Fruit fly (Drosophila melanogaster) whole organism, adult: ENCODE results near the gene ash1.

Source experiments
- CG11617 ChIP-seq: fragments of 200-800 bp; sonication (Bioruptor generic); optimal IDR thresholded peaks from 2 replicates; lab custom pipeline; 2017; ENCODE audit warnings: mild to moderate bottlenecking, missing biosample characterization, missing genetic modification reagents, missing genetic modification characterization
- CG12768 ChIP-seq: fragments of 200-800 bp; sonication (Bioruptor generic); optimal IDR thresholded peaks from 2 replicates; lab custom pipeline; 2017; ENCODE audit warnings: missing biosample characterization, missing genetic modification characterization, mild to moderate bottlenecking, moderate library complexity, missing genetic modification reagents
- CG14711 ChIP-seq: fragments of 200-800 bp; sonication (Bioruptor generic); optimal IDR thresholded peaks from 2 replicates; lab custom pipeline; 2018; ENCODE audit warnings: missing biosample characterization, mild to moderate bottlenecking, missing genetic modification characterization, moderate library complexity
- CG1620 ChIP-seq: fragments of 200-800 bp; sonication (Bioruptor generic); optimal IDR thresholded peaks from 2 replicates; lab custom pipeline; 2016; ENCODE audit warnings: missing biosample characterization, missing genetic modification characterization
- CG33017 ChIP-seq: fragments of 200-800 bp; sonication (Bioruptor generic); optimal IDR thresholded peaks from 2 replicates; lab custom pipeline; 2018; ENCODE audit warnings: missing biosample characterization, mild to moderate bottlenecking, missing genetic modification characterization, moderate library complexity
- CG7045 ChIP-seq: fragments of 200-800 bp; sonication (Bioruptor generic); optimal IDR thresholded peaks from 2 replicates; lab custom pipeline; 2017; ENCODE audit warnings: missing biosample characterization, mild to moderate bottlenecking, missing genetic modification characterization
- CG7101 ChIP-seq: fragments of 200-800 bp; sonication (Bioruptor generic); optimal IDR thresholded peaks from 2 replicates; lab custom pipeline; 2018; ENCODE audit warnings: missing biosample characterization, mild to moderate bottlenecking, missing genetic modification characterization, moderate library complexity
- Crg-1 ChIP-seq: fragments of 200-800 bp; sonication (Bioruptor generic); optimal IDR thresholded peaks from 2 replicates; lab custom pipeline; 2016; ENCODE audit warnings: missing biosample characterization, missing genetic modification characterization
- bab1 ChIP-seq: fragments of 200-800 bp; sonication (Bioruptor generic); optimal IDR thresholded peaks from 3 replicates; lab custom pipeline; 2019; ENCODE audit warnings: missing biosample characterization, mild to moderate bottlenecking, missing genetic modification characterization, moderate library complexity
- cnc ChIP-seq, 2 experiments: fragments of >200 bp; optimal IDR thresholded peaks; 2 replicates each; lab custom pipeline; 2017
- kay ChIP-seq: fragments of 200-800 bp; sonication (Bioruptor generic); peaks from one replicate; lab custom pipeline; 2016; ENCODE audit warnings: missing biosample characterization, missing genetic modification characterization, borderline replicate concordance
- toe ChIP-seq: fragments of 200-800 bp; sonication (Bioruptor generic); optimal IDR thresholded peaks from 2 replicates; lab custom pipeline; 2016; ENCODE audit warnings: missing biosample characterization, missing genetic modification characterization

DNA sequence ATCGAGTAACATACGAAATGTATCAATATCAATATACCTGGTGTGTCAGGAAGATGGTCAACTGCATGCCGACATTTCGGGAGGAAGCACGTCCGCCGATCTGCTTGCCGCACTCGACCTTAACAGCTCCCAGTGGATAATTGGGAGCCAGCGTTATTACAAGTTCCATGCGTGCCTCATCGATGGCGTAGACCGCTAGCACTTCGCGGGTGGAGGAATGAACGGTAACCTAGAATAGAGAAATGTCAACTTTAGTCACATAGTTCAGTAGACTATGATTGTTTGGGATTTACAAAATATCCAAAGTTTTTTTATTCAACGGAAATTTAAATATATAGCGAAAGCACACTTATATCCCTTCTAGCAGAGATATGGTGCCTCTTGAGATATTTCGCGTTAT lies 53.7 kb downstream of the ash1 start, which contains the start of the genes CG46435 and Rcd7:
- TF ChIP-seq CG1620 (GFP tag; lab: Kevin White, UChicago): no peak
- no peak for TF ChIP-seq toe (GFP tag; lab: Kevin White, UChicago)
- no peak for TF ChIP-seq CG12768 (GFP tag; lab: Kevin White, UChicago)
- TF ChIP-seq CG14711 (tag; lab: Kevin White, UChicago): no peak
- TF ChIP-seq Crg-1: no peak
- TF ChIP-seq CG7101: no peak
- no peak for TF ChIP-seq CG7045 (GFP tag; lab: Kevin White, UChicago)
- no peak for TF ChIP-seq kay (GFP tag; lab: Kevin White, UChicago)
- TF ChIP-seq CG33017 (tag; lab: Kevin White, UChicago): no peak
- no peak for TF ChIP-seq bab1
- no peak for TF ChIP-seq cnc (optimal IDR thresholded peaks at IDR 0.05; lab: Kevin White, UChicago)
- no peak for TF ChIP-seq CG11617 (GFP tag; lab: Kevin White, UChicago)
